Worm (Caenorhabditis elegans): ENCODE data around the gene W06D11.5.

DNA sequence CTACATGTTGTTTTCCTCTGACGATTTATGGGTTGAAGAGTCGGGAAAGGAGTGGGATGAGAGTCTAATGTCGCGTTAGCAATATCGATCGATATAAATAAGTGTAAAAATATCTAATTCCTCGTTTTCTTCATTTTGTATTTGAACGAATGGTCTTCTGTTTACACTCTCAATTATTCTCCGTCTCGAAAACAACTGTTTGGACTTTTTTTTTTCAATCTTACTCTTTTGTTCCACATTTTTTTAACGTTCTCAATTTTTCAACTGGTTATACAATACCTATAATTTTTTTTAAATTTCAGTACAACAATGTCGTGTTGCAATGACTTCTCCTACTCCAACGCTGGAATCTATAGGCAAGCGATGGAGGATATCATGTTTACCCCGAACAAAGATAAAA is 21.4 kb downstream of the W06D11.5 start, which contains the start of gene F17A2.13:
- TF ChIP-seq elt-3 (tag; optimal IDR thresholded peaks at IDR 0.05): no peak
- no peak for TF ChIP-seq zip-8 (tag; optimal IDR thresholded peaks at IDR 0.05)
- TF ChIP-seq pha-4 (tag; optimal IDR thresholded peaks at IDR 0.05): no peak
- no peak for TF ChIP-seq lsy-2 (tag; optimal IDR thresholded peaks at IDR 0.05)
- no peak for TF ChIP-seq nhr-76 (tag; optimal IDR thresholded peaks at IDR 0.05)
- no peak for TF ChIP-seq snpc-4 (tag; optimal IDR thresholded peaks at IDR 0.05)
- no peak for TF ChIP-seq sptf-1 (tag; optimal IDR thresholded peaks at IDR 0.05)
- no peak for TF ChIP-seq elt-1 (tag; optimal IDR thresholded peaks at IDR 0.05; ENCODE audit: borderline replicate concordance, insufficient read depth)

Measured in whole organism, mixed stage, embryonic.